Worm (Caenorhabditis elegans) whole organism, L1 larva: ENCODE measurements around the gene tag-10.

Experiments used
- C16A3.4 ChIP-seq: fragments of 150-350 bp; optimal IDR thresholded peaks from 2 replicates; lab custom pipeline; 2014; ENCODE audit warnings: missing biosample characterization, missing genetic modification characterization
- F16B12.6 ChIP-seq: fragments of 150-350 bp; optimal IDR thresholded peaks from 2 replicates; lab custom pipeline; 2014; ENCODE audit warnings: missing biosample characterization, missing genetic modification characterization
- aly-2 ChIP-seq: fragments of 150-350 bp; optimal IDR thresholded peaks from 2 replicates; lab custom pipeline; 2014; ENCODE audit warnings: missing biosample characterization, missing genetic modification characterization
- blmp-1 ChIP-seq: fragments of 150-350 bp; optimal IDR thresholded peaks from 2 replicates; lab custom pipeline; 2014; ENCODE audit warnings: missing biosample characterization, missing genetic modification characterization
- ceh-63 ChIP-seq: fragments of 200-800 bp; sonication (Bioruptor generic); optimal IDR thresholded peaks from 2 replicates; lab custom pipeline; 2018; ENCODE audit warnings: mild to moderate bottlenecking, missing genetic modification characterization, missing compliant biosample characterization
- ceh-90 ChIP-seq: sonication (generic microtip); optimal IDR thresholded peaks from 2 replicates; lab custom pipeline; 2016; ENCODE audit warnings: missing genetic modification characterization, missing compliant biosample characterization
- dpl-1 ChIP-seq, 3 experiments: fragments of 150-350 bp in 2 of 3; sonication (generic microtip) in 1 of 3; optimal IDR thresholded peaks; 2 replicates each; lab custom pipeline; 2014 to 2017; ENCODE audit warnings: missing biosample characterization in 3 of 3, missing genetic modification characterization in 3 of 3, missing genetic modification reagents in 3 of 3
- efl-1 ChIP-seq, 4 experiments: fragments of 150-350 bp; optimal IDR thresholded peaks in 3 of 4; peaks in 1 of 4; 1 replicate in 1 of 4; 2 replicates in 3 of 4; lab custom pipeline; 2014; ENCODE audit warnings: missing biosample characterization in 2 of 4, missing genetic modification characterization in 2 of 4, missing genetic modification reagents in 2 of 4
- efl-3 ChIP-seq: fragments of 200-800 bp; sonication (Bioruptor generic); optimal IDR thresholded peaks from 2 replicates; lab custom pipeline; 2018; ENCODE audit warnings: mild to moderate bottlenecking, missing genetic modification characterization, missing compliant biosample characterization
- egl-13 ChIP-seq: sonication (generic microtip); optimal IDR thresholded peaks from 2 replicates; lab custom pipeline; 2016; ENCODE audit warnings: missing genotype, missing genetic modification reagents, missing genetic modification characterization, missing compliant biosample characterization
- elt-3 ChIP-seq, 6 experiments: fragments of 150-350 bp in 1 of 6; sonication (generic microtip); optimal IDR thresholded peaks; 2 replicates each; lab custom pipeline; 2017 to 2018; ENCODE audit warnings: missing biosample characterization in 6 of 6, missing genetic modification characterization in 6 of 6, inconsistent platforms in 1 of 6
- fkh-4 ChIP-seq: sonication (generic microtip); optimal IDR thresholded peaks from 2 replicates; lab custom pipeline; 2016; ENCODE audit warnings: missing compliant biosample characterization, missing genetic modification characterization, borderline replicate concordance
- fkh-8 ChIP-seq: sonication (generic microtip); optimal IDR thresholded peaks from 2 replicates; lab custom pipeline; 2016; ENCODE audit warnings: mild to moderate bottlenecking, missing genetic modification characterization, missing compliant biosample characterization
- fos-1 ChIP-seq: fragments of 150-350 bp; optimal IDR thresholded peaks from 2 replicates; lab custom pipeline; 2014; ENCODE audit warnings: missing biosample characterization, missing genetic modification characterization
- grh-1 ChIP-seq: fragments of 200-800 bp; sonication (Bioruptor generic); IDR thresholded peaks from 2 replicates; pipeline ENCODE4 v1.3.6; 2022; ENCODE audit warnings: missing genetic modification reagents, missing genetic modification characterization, missing compliant biosample characterization
- hlh-4 ChIP-seq: sonication (generic microtip); optimal IDR thresholded peaks from 2 replicates; lab custom pipeline; 2016; ENCODE audit warnings: mild to moderate bottlenecking, missing genetic modification characterization, missing compliant biosample characterization
- irx-1 ChIP-seq: sonication (generic microtip); optimal IDR thresholded peaks from 2 replicates; lab custom pipeline; 2016; ENCODE audit warnings: missing genetic modification characterization, missing compliant biosample characterization
- jun-1 ChIP-seq: fragments of 150-350 bp; optimal IDR thresholded peaks from 2 replicates; lab custom pipeline; 2014; ENCODE audit warnings: missing biosample characterization, missing genetic modification reagents, missing genetic modification characterization
- lin-14 ChIP-seq: fragments of 200-800 bp; sonication (Bioruptor generic); optimal IDR thresholded peaks from 2 replicates; lab custom pipeline; 2018; ENCODE audit warnings: mild to moderate bottlenecking, missing genetic modification characterization, moderate library complexity, missing compliant biosample characterization
- lin-15B ChIP-seq: fragments of 150-350 bp; sonication (generic microtip); optimal IDR thresholded peaks from 3 replicates; lab custom pipeline; 2014; ENCODE audit warnings: missing biosample characterization, missing genetic modification characterization
- lin-35 ChIP-seq, 2 experiments: fragments of 150-350 bp; optimal IDR thresholded peaks; 2 replicates each; lab custom pipeline; 2014; ENCODE audit warnings: missing biosample characterization in 2 of 2, missing genetic modification characterization in 2 of 2, missing genetic modification reagents in 2 of 2
- lsy-2 ChIP-seq, 2 experiments: fragments of 150-350 bp; optimal IDR thresholded peaks; 2 replicates each; lab custom pipeline; 2014; ENCODE audit warnings: missing biosample characterization in 2 of 2, missing genetic modification characterization in 2 of 2
- mdl-1 ChIP-seq, 2 experiments: fragments of 150-350 bp; optimal IDR thresholded peaks; 2 replicates each; lab custom pipeline; 2014 to 2017; ENCODE audit warnings: missing biosample characterization in 2 of 2, missing genetic modification characterization in 2 of 2, inconsistent platforms in 1 of 2
- mep-1 ChIP-seq: fragments of 150-350 bp; optimal IDR thresholded peaks from 2 replicates; lab custom pipeline; 2014; ENCODE audit warnings: missing biosample characterization, missing genetic modification characterization
- nhr-11 ChIP-seq: fragments of 150-350 bp; optimal IDR thresholded peaks from 2 replicates; lab custom pipeline; 2014; ENCODE audit warnings: missing biosample characterization, missing genetic modification characterization
- nhr-12 ChIP-seq: sonication (generic microtip); optimal IDR thresholded peaks from 2 replicates; lab custom pipeline; 2017; ENCODE audit warnings: missing biosample characterization, missing genetic modification characterization
- nhr-19 ChIP-seq: fragments of 200-800 bp; sonication (Bioruptor generic); conservative IDR thresholded peaks from 2 replicates; pipeline ENCODE4 v1.3.6; 2022; ENCODE audit warnings: missing genetic modification characterization, missing compliant biosample characterization
- nhr-20 ChIP-seq: sonication (generic microtip); optimal IDR thresholded peaks from 2 replicates; lab custom pipeline; 2016; ENCODE audit warnings: mild to moderate bottlenecking, missing genetic modification characterization, missing compliant biosample characterization
- nhr-47 ChIP-seq: sonication (generic microtip); optimal IDR thresholded peaks from 2 replicates; lab custom pipeline; 2016; ENCODE audit warnings: mild to moderate bottlenecking, missing genetic modification characterization, moderate library complexity, missing compliant biosample characterization
- nhr-71 ChIP-seq: sonication (generic microtip); optimal IDR thresholded peaks from 2 replicates; lab custom pipeline; 2016; ENCODE audit warnings: mild to moderate bottlenecking, missing genetic modification characterization, moderate library complexity, missing compliant biosample characterization
- nhr-77 ChIP-seq: fragments of 150-350 bp; optimal IDR thresholded peaks from 2 replicates; lab custom pipeline; 2014; ENCODE audit warnings: missing biosample characterization, missing genetic modification characterization
- nhr-85 ChIP-seq: sonication (generic microtip); peaks from one replicate; lab custom pipeline; 2016; ENCODE audit warnings: missing genetic modification characterization, inconsistent platforms, missing compliant biosample characterization
- nhr-90 ChIP-seq: sonication (generic microtip); optimal IDR thresholded peaks from 2 replicates; lab custom pipeline; 2016; ENCODE audit warnings: mild to moderate bottlenecking, missing genetic modification characterization, missing compliant biosample characterization; ENCODE audit not compliant: poor library complexity
- pag-3 ChIP-seq: sonication (generic microtip); optimal IDR thresholded peaks from 2 replicates; lab custom pipeline; 2017; ENCODE audit warnings: missing genetic modification characterization, mild to moderate bottlenecking, missing compliant biosample characterization, antibody characterized with exemption, borderline replicate concordance; ENCODE audit not compliant: insufficient read depth
- snu-23 ChIP-seq: sonication (generic microtip); optimal IDR thresholded peaks from 2 replicates; lab custom pipeline; 2016; ENCODE audit warnings: missing genetic modification characterization, missing compliant biosample characterization
- sptf-1 ChIP-seq: fragments of 150-350 bp; optimal IDR thresholded peaks from 2 replicates; lab custom pipeline; 2014; ENCODE audit warnings: missing biosample characterization, missing genetic modification characterization
- swsn-7 ChIP-seq: sonication (generic microtip); optimal IDR thresholded peaks from 2 replicates; lab custom pipeline; 2016; ENCODE audit warnings: missing genetic modification characterization, missing compliant biosample characterization
- tbx-2 ChIP-seq: sonication (generic microtip); optimal IDR thresholded peaks from 2 replicates; lab custom pipeline; 2016; ENCODE audit warnings: missing genetic modification characterization, missing compliant biosample characterization
- tlp-1 ChIP-seq: fragments of 150-350 bp; optimal IDR thresholded peaks from 2 replicates; lab custom pipeline; 2014; ENCODE audit warnings: missing biosample characterization, missing genetic modification characterization
- unc-86 ChIP-seq: sonication (generic microtip); optimal IDR thresholded peaks from 2 replicates; lab custom pipeline; 2016; ENCODE audit warnings: missing genetic modification characterization, missing compliant biosample characterization
- unc-98 ChIP-seq: fragments of 200-800 bp; sonication (Bioruptor generic); IDR thresholded peaks from 2 replicates; pipeline ENCODE4 v1.3.6; 2022; ENCODE audit warnings: missing genetic modification characterization, missing compliant biosample characterization
- zip-4 ChIP-seq: fragments of 200-800 bp; sonication (Bioruptor generic); optimal IDR thresholded peaks from 2 replicates; lab custom pipeline; 2018; ENCODE audit warnings: mild to moderate bottlenecking, missing genetic modification characterization, moderate library complexity, missing compliant biosample characterization

The tag-10 gene

DNA sequence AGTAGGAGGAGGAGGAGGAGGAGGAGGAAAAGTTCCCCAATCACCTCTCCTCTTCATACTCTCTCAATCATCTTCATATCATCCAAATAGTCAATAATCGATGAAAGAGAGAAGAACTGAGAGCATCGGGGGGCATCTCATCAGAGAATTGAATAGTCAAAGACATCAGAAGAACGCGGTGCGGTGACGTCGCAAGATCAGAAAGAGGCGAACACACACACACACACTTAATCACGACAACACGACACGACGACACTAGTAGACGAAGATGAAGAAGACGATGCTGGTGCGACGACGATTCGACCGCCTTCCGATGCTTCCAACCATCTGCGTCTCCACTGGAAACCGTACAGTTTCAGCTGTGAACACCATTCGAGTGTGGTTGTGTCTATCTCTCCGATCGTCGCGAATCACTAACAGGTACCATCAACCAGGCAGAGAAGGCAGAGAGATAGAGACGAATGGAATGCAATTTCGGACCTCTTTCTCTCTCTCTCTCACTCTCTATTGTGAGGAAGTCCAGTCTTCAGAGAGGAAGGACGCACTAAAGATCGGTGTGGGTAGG, 46.3 kb downstream of the tag-10 start:
- TF ChIP-seq nhr-85 (tag; lab: Kevin White, UChicago) = peak; percentile 98
- peak in 5 of 6 experiments; percentile 19 to 60 (median 41) for TF ChIP-seq elt-3 (tag; optimal IDR thresholded peaks at IDR 0.05; lab: Kevin White, UChicago)
- TF ChIP-seq mdl-1 (tag; optimal IDR thresholded peaks at IDR 0.05; lab: Kevin White, UChicago) = peak in 1 of 2 experiments; percentile 25
- TF ChIP-seq nhr-11 = no peak
- TF ChIP-seq tbx-2 (tag; lab: Kevin White, UChicago) = peak; percentile 70
- peak; percentile 79 for TF ChIP-seq nhr-71 (tag; lab: Kevin White, UChicago)
- TF ChIP-seq lsy-2 (tag; optimal IDR thresholded peaks at IDR 0.05; lab: Kevin White, UChicago) = peak in 1 of 2 experiments; percentile 65
- TF ChIP-seq irx-1 (tag; lab: Kevin White, UChicago) = no peak
- TF ChIP-seq lin-35 (GFP tag; optimal IDR thresholded peaks at IDR 0.05; lab: Kevin White, UChicago) = peak in 1 of 2 experiments; percentile 54
- TF ChIP-seq grh-1 (GFP tag; lab: Robert Waterston, UW) = peak; percentile 44; the same call in 1 of the 2 replicates
- peak; percentile 63 for TF ChIP-seq snu-23 (GFP tag; lab: Kevin White, UChicago)
- TF ChIP-seq blmp-1 = peak; percentile 57
- TF ChIP-seq nhr-20 (tag; lab: Kevin White, UChicago) = peak; percentile 74
- no peak for TF ChIP-seq lin-15B
- TF ChIP-seq nhr-19 = peak; percentile 51; the same call in 1 of the 2 replicates
- no peak for TF ChIP-seq fkh-8
- TF ChIP-seq nhr-47 (tag; lab: Kevin White, UChicago) = peak; percentile 40
- no peak for TF ChIP-seq efl-1 (optimal IDR thresholded peaks at IDR 0.05; lab: Kevin White, UChicago)
- TF ChIP-seq efl-1 (GFP tag; optimal IDR thresholded peaks at IDR 0.05 in 1 of 2; lab: Kevin White, UChicago) = peak in 1 of 2 experiments; percentile 20
- TF ChIP-seq lin-14 (GFP tag; lab: Kevin White, UChicago) = peak; percentile 67
- peak; percentile 64 for TF ChIP-seq nhr-90 (tag; lab: Kevin White, UChicago)

DNA sequence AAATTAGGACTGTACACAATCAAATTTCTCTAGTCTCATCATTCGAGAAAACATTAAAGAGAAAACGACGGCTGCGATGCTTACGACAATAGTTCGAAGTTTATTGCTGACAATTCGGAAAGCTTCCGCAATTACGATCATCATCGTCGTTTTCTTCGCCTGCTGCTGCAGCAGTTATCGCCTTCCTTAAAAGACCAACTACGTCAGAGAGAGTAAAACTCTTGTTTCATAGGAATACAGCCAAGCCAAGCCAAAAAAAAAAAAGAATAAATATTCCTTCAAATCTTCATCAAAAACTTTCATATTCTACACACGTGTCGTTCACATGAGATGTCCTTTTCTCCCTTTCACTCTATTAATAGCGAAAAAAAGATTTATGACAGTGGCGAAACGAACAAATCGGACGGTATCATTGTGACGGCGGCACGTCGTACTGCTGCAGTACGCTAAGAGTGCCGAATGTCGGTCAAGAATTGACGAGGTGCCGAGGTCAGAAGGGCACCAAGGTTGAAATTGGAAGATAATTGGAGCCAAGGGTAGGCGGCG, 47.5 kb downstream of the tag-10 start:
- TF ChIP-seq mep-1 (tag; lab: Kevin White, UChicago) (peak; percentile 28), fos-1 (tag; lab: Kevin White, UChicago) (no peak), tlp-1 (tag; lab: Kevin White, UChicago) (no peak), efl-3 (GFP tag; lab: Kevin White, UChicago) (no peak), tbx-2 (tag; lab: Kevin White, UChicago) (peak; percentile 12), fkh-4 (tag; lab: Kevin White, UChicago) (no peak), elt-3 (tag; optimal IDR thresholded peaks at IDR 0.05; lab: Kevin White, UChicago) (peak in 2 of 6 experiments; percentile 47 to 72), aly-2 (tag; lab: Kevin White, UChicago) (no peak), unc-98 (GFP tag; lab: Robert Waterston, UW) (no peak), fkh-8 (no peak), ceh-90 (no peak), nhr-77 (tag; lab: Kevin White, UChicago) (no peak), nhr-71 (tag; lab: Kevin White, UChicago) (peak; percentile 55), unc-86 (no peak), C16A3.4 (no peak), pag-3 (tag; lab: Kevin White, UChicago) (no peak), nhr-85 (tag; lab: Kevin White, UChicago) (peak; percentile 94), zip-4 (GFP tag; lab: Kevin White, UChicago) (no peak), F16B12.6 (tag; lab: Kevin White, UChicago) (no peak), nhr-12 (no peak), hlh-4 (tag; lab: Kevin White, UChicago) (no peak), egl-13 (tag; lab: Kevin White, UChicago) (no peak), lin-35 (GFP tag; optimal IDR thresholded peaks at IDR 0.05; lab: Kevin White, UChicago) (peak in 1 of 2 experiments; percentile 21), nhr-19 (no peak), mdl-1 (tag; optimal IDR thresholded peaks at IDR 0.05; lab: Kevin White, UChicago) (peak in 1 of 2 experiments; percentile 54), jun-1 (tag; lab: Kevin White, UChicago) (no peak), snu-23 (GFP tag; lab: Kevin White, UChicago) (peak; percentile 29), nhr-20 (tag; lab: Kevin White, UChicago) (peak; percentile 52), swsn-7 (tag; lab: Kevin White, UChicago) (no peak), dpl-1 (GFP tag; optimal IDR thresholded peaks at IDR 0.05; lab: Kevin White, UChicago) (no peak), ceh-63 (GFP tag; lab: Kevin White, UChicago) (no peak), blmp-1 (peak; percentile 98), sptf-1 (no peak), lin-14 (GFP tag; lab: Kevin White, UChicago) (peak; percentile 54)
